Worm (Caenorhabditis elegans) whole organism, midembryonic: ENCODE results near the gene K02A6.1.

Source experiments
- klf-2 ChIP-seq: fragments of 200-800 bp; sonication (Bioruptor generic); conservative IDR thresholded peaks from 2 replicates; pipeline ENCODE4 v1.3.6; 2022; ENCODE audit warnings: missing genetic modification reagents, missing genetic modification characterization, missing compliant biosample characterization
- tab-1 ChIP-seq: fragments of 200-800 bp; sonication (Bioruptor generic); IDR thresholded peaks from 2 replicates; pipeline ENCODE4 v1.3.6; 2022; ENCODE audit warnings: missing genetic modification characterization, missing compliant biosample characterization
- ztf-29 ChIP-seq: fragments of 200-800 bp; sonication (Bioruptor generic); IDR thresholded peaks from 2 replicates; pipeline ENCODE4 v1.3.6; 2022; ENCODE audit warnings: missing genetic modification reagents, missing genetic modification characterization, missing compliant biosample characterization

- no peak for TF ChIP-seq klf-2 (GFP tag; lab: Robert Waterston, UW)
- TF ChIP-seq tab-1 (GFP tag; lab: Robert Waterston, UW), result no peak
- no peak for TF ChIP-seq ztf-29 (GFP tag; lab: Robert Waterston, UW)
Measured at ce11 chrX:8261125-8261684, 41.7 kb downstream of the K02A6.1 start, which contains the start of gene M60.7.
